Fruit fly (Drosophila melanogaster) whole organism, embryonic: ENCODE measurements around the gene Eig71Ea.

Experiments used
- ATbp ChIP-seq: fragments of 200-800 bp; sonication (Bioruptor generic); optimal IDR thresholded peaks from 2 replicates; lab custom pipeline; 2017; ENCODE audit warnings: missing biosample characterization, mild to moderate bottlenecking, missing genetic modification characterization, missing genetic modification reagents
- CG11696 ChIP-seq: fragments of 200-800 bp; sonication (Bioruptor generic); IDR thresholded peaks from 2 replicates; pipeline ENCODE4 v1.3.6; 2022; ENCODE audit warnings: missing biosample characterization, missing genetic modification characterization
- CG13775 ChIP-seq: fragments of 200-800 bp; sonication (Bioruptor generic); optimal IDR thresholded peaks from 3 replicates; lab custom pipeline; 2017; ENCODE audit warnings: missing biosample characterization, mild to moderate bottlenecking, missing genetic modification characterization
- CG15073 ChIP-seq: fragments of 200-800 bp; sonication (Bioruptor generic); optimal IDR thresholded peaks from 2 replicates; lab custom pipeline; 2016; ENCODE audit warnings: missing biosample characterization, missing genetic modification characterization
- CG18619 ChIP-seq: fragments of 200-800 bp; sonication (Bioruptor generic); optimal IDR thresholded peaks from 3 replicates; lab custom pipeline; 2017; ENCODE audit warnings: missing biosample characterization, mild to moderate bottlenecking, missing genetic modification characterization
- CG30020 ChIP-seq: fragments of 200-800 bp; optimal IDR thresholded peaks from 2 replicates; lab custom pipeline; 2019; ENCODE audit warnings: missing biosample characterization, mild to moderate bottlenecking, missing genetic modification characterization, moderate library complexity
- CG30403 ChIP-seq: fragments of 200-800 bp; sonication (Bioruptor generic); optimal IDR thresholded peaks from 3 replicates; lab custom pipeline; 2016; ENCODE audit warnings: missing biosample characterization, missing genetic modification characterization
- CG31224 ChIP-seq: fragments of 200-800 bp; sonication (Bioruptor generic); IDR thresholded peaks from 2 replicates; pipeline ENCODE4 v1.3.6; 2022; ENCODE audit warnings: missing biosample characterization, missing genetic modification characterization
- CG3726 ChIP-seq: fragments of 200-800 bp; sonication (Bioruptor generic); IDR thresholded peaks from 3 replicates; pipeline ENCODE4, ENCODE4 v1.3.6; 2022; ENCODE audit warnings: missing biosample characterization, missing genetic modification characterization
- CG3847 ChIP-seq: fragments of 200-800 bp; sonication (Bioruptor generic); IDR thresholded peaks from 2 replicates; pipeline ENCODE4 v1.3.6; 2022; ENCODE audit warnings: missing biosample characterization, missing genetic modification characterization
- CG4424 ChIP-seq: fragments of 200-800 bp; sonication (Bioruptor generic); optimal IDR thresholded peaks from 3 replicates; lab custom pipeline; 2016; ENCODE audit warnings: missing biosample characterization, missing genetic modification characterization
- CG5245 ChIP-seq: fragments of 200-800 bp; sonication (Bioruptor generic); optimal IDR thresholded peaks from 3 replicates; lab custom pipeline; 2016; ENCODE audit warnings: missing biosample characterization, missing genetic modification characterization
- CG6254 ChIP-seq: fragments of 200-800 bp; sonication (Bioruptor generic); optimal IDR thresholded peaks from 3 replicates; lab custom pipeline; 2017; ENCODE audit warnings: mild to moderate bottlenecking, missing biosample characterization, missing genetic modification reagents, missing genetic modification characterization
- CG7928 ChIP-seq: fragments of 200-800 bp; sonication (Bioruptor generic); optimal IDR thresholded peaks from 2 replicates; lab custom pipeline; 2017; ENCODE audit warnings: missing biosample characterization, mild to moderate bottlenecking, missing genetic modification characterization
- CG8359 ChIP-seq: fragments of 200-800 bp; sonication (Bioruptor generic); optimal IDR thresholded peaks from 2 replicates; lab custom pipeline; 2017; ENCODE audit warnings: missing biosample characterization, mild to moderate bottlenecking, missing genetic modification characterization, borderline replicate concordance
- CrebB ChIP-seq: fragments of 200-800 bp; sonication (Bioruptor generic); optimal IDR thresholded peaks from 3 replicates; lab custom pipeline; 2018; ENCODE audit warnings: missing biosample characterization, mild to moderate bottlenecking, missing genetic modification characterization
- D19A ChIP-seq: fragments of 200-800 bp; optimal IDR thresholded peaks from 3 replicates; lab custom pipeline; 2019; ENCODE audit warnings: missing biosample characterization, mild to moderate bottlenecking, missing genetic modification characterization, moderate library complexity
- Dfd ChIP-seq, 2 experiments: fragments of >200 bp; optimal IDR thresholded peaks; 2 replicates each; lab custom pipeline; 2017; ENCODE audit warnings: missing biosample characterization in 2 of 2, missing genetic modification characterization in 2 of 2
- HLH3B ChIP-seq: fragments of 200-800 bp; sonication (Bioruptor generic); IDR thresholded peaks from 2 replicates; pipeline ENCODE4 v1.3.6; 2022; ENCODE audit warnings: missing biosample characterization, missing genetic modification characterization
- HLHmδ ChIP-seq: fragments of 200-800 bp; sonication (Bioruptor generic); optimal IDR thresholded peaks from 2 replicates; lab custom pipeline; 2018; ENCODE audit warnings: missing biosample characterization, mild to moderate bottlenecking, missing genetic modification characterization, moderate library complexity
- Hey ChIP-seq: fragments of 200-800 bp; sonication (Bioruptor generic); optimal IDR thresholded peaks from 3 replicates; lab custom pipeline; 2018; ENCODE audit warnings: missing biosample characterization, mild to moderate bottlenecking, missing genetic modification characterization
- Lhr ChIP-seq: fragments of 200-800 bp; sonication (Bioruptor generic); optimal IDR thresholded peaks from 3 replicates; lab custom pipeline; 2017; ENCODE audit warnings: mild to moderate bottlenecking, missing biosample characterization, missing genetic modification reagents, missing genetic modification characterization
- Med ChIP-seq: fragments of 200-800 bp; sonication (Bioruptor generic); peaks from one replicate; lab custom pipeline; 2016; ENCODE audit warnings: missing biosample characterization, missing genetic modification characterization, mild to moderate bottlenecking, inconsistent platforms, moderate library complexity
- Nf-YA ChIP-seq: fragments of 200-800 bp; sonication (Bioruptor generic); IDR thresholded peaks from 2 replicates; pipeline ENCODE4 v1.3.6; 2022; ENCODE audit warnings: missing biosample characterization, missing genetic modification characterization
- Scr ChIP-seq: fragments of 200-800 bp; sonication (Bioruptor generic); IDR thresholded peaks from 2 replicates; pipeline ENCODE4 v1.3.6; 2022; ENCODE audit warnings: missing biosample characterization, missing genetic modification characterization; ENCODE audit not compliant: partially characterized antibody
- Ssrp ChIP-seq: fragments of 200-800 bp; sonication (Bioruptor generic); optimal IDR thresholded peaks from 2 replicates; lab custom pipeline; 2018; ENCODE audit warnings: missing biosample characterization, mild to moderate bottlenecking, missing genetic modification characterization, moderate library complexity
- Xrp1 ChIP-seq: fragments of 200-800 bp; sonication (Bioruptor generic); IDR thresholded peaks from 2 replicates; pipeline ENCODE4 v1.3.6; 2022; ENCODE audit warnings: missing biosample characterization, missing genetic modification characterization
- aop ChIP-seq: fragments of 200-800 bp; sonication (Bioruptor generic); IDR thresholded peaks from 2 replicates; pipeline ENCODE4 v1.3.6; 2022; ENCODE audit warnings: missing biosample characterization, missing genetic modification characterization
- ara ChIP-seq: fragments of 200-800 bp; sonication (Bioruptor generic); IDR thresholded peaks from 2 replicates; pipeline ENCODE4 v1.3.6; 2022; ENCODE audit warnings: missing biosample characterization, missing genetic modification characterization
- bcd ChIP-seq: fragments of 200-800 bp; sonication (Bioruptor generic); optimal IDR thresholded peaks from 2 replicates; lab custom pipeline; 2017; ENCODE audit warnings: missing biosample characterization, mild to moderate bottlenecking, missing genetic modification characterization
- caup ChIP-seq: fragments of 200-800 bp; sonication (Bioruptor generic); optimal IDR thresholded peaks from 3 replicates; lab custom pipeline; 2017; ENCODE audit warnings: missing biosample characterization, mild to moderate bottlenecking, missing genetic modification characterization, moderate library complexity; ENCODE audit not compliant: severe bottlenecking
- croc ChIP-seq: fragments of 200-800 bp; sonication (Bioruptor generic); conservative IDR thresholded peaks from 3 replicates; pipeline ENCODE4 v1.3.6; 2022; ENCODE audit warnings: missing biosample characterization, missing genetic modification characterization
- dysf ChIP-seq: fragments of 200-800 bp; sonication (Bioruptor generic); IDR thresholded peaks from 3 replicates; pipeline ENCODE4 v1.3.6; 2022; ENCODE audit warnings: missing biosample characterization, missing genetic modification characterization
- esg ChIP-seq: fragments of 200-800 bp; sonication (Bioruptor generic); conservative IDR thresholded peaks from 2 replicates; pipeline ENCODE4 v1.3.6; 2022; ENCODE audit warnings: missing biosample characterization, missing genetic modification characterization
- fd102C ChIP-seq: fragments of 200-800 bp; sonication (Bioruptor generic); optimal IDR thresholded peaks from 2 replicates; lab custom pipeline; 2018; ENCODE audit warnings: missing biosample characterization, mild to moderate bottlenecking, missing genetic modification characterization, moderate library complexity
- fu2 ChIP-seq: fragments of 200-800 bp; sonication (Bioruptor generic); optimal IDR thresholded peaks from 2 replicates; lab custom pipeline; 2016; ENCODE audit warnings: missing biosample characterization, missing genetic modification characterization
- jumu ChIP-seq: fragments of 200-800 bp; sonication (Bioruptor generic); optimal IDR thresholded peaks from 3 replicates; lab custom pipeline; 2016; ENCODE audit warnings: missing biosample characterization, missing genetic modification characterization
- nerfin-1 ChIP-seq: fragments of 200-800 bp; sonication (Bioruptor generic); optimal IDR thresholded peaks from 3 replicates; lab custom pipeline; 2019; ENCODE audit warnings: missing biosample characterization, mild to moderate bottlenecking, missing genetic modification characterization, moderate library complexity
- pb ChIP-seq: fragments of 200-800 bp; sonication (Bioruptor generic); optimal IDR thresholded peaks from 3 replicates; lab custom pipeline; 2016; ENCODE audit warnings: missing biosample characterization, missing genetic modification characterization
- pho ChIP-seq: fragments of 200-800 bp; sonication (Bioruptor generic); optimal IDR thresholded peaks from 2 replicates; lab custom pipeline; 2016; ENCODE audit warnings: missing biosample characterization, missing genetic modification characterization
- prd ChIP-seq, 3 experiments: fragments of >200 bp in 2 of 3; fragments of 200-800 bp in 1 of 3; sonication (Bioruptor generic) in 1 of 3; optimal IDR thresholded peaks in 2 of 3; IDR thresholded peaks in 1 of 3; 2 replicates in 2 of 3; 3 replicates in 1 of 3; pipeline versions ENCODE4 v1.3.6 to Lab custom; 2017 to 2022; ENCODE audit warnings: missing biosample characterization in 1 of 3, missing genetic modification characterization in 1 of 3
- pzg ChIP-seq: fragments of 200-800 bp; sonication (Bioruptor generic); optimal IDR thresholded peaks from 3 replicates; lab custom pipeline; 2018; ENCODE audit warnings: missing biosample characterization, mild to moderate bottlenecking, missing genetic modification characterization, moderate library complexity
- run ChIP-seq: fragments of 200-800 bp; sonication (Bioruptor generic); optimal IDR thresholded peaks from 3 replicates; lab custom pipeline; 2018; ENCODE audit warnings: missing biosample characterization, mild to moderate bottlenecking, missing genetic modification characterization
- salm ChIP-seq: fragments of 200-800 bp; sonication (Bioruptor generic); optimal IDR thresholded peaks from 2 replicates; lab custom pipeline; 2018; ENCODE audit warnings: missing biosample characterization, mild to moderate bottlenecking, missing genetic modification characterization
- sna ChIP-seq: fragments of 200-800 bp; sonication (Bioruptor generic); IDR thresholded peaks from 2 replicates; pipeline ENCODE4 v1.3.6; 2022; ENCODE audit warnings: missing biosample characterization, missing genetic modification characterization; ENCODE audit not compliant: partially characterized antibody
- so ChIP-seq: fragments of 200-800 bp; sonication (Bioruptor generic); IDR thresholded peaks from 3 replicates; pipeline ENCODE4 v1.3.6; 2022; ENCODE audit warnings: missing biosample characterization, missing genetic modification characterization
- sqz ChIP-seq: fragments of 200-800 bp; sonication (Bioruptor generic); optimal IDR thresholded peaks from 3 replicates; lab custom pipeline; 2018; ENCODE audit warnings: missing biosample characterization, mild to moderate bottlenecking, missing genetic modification characterization
- stwl ChIP-seq: fragments of 200-800 bp; sonication (Bioruptor generic); optimal IDR thresholded peaks from 3 replicates; lab custom pipeline; 2018; ENCODE audit warnings: missing biosample characterization, mild to moderate bottlenecking, missing genetic modification characterization, moderate library complexity
- sug ChIP-seq: fragments of 200-800 bp; optimal IDR thresholded peaks from 2 replicates; lab custom pipeline; 2019; ENCODE audit warnings: missing biosample characterization, mild to moderate bottlenecking, missing genetic modification characterization, moderate library complexity
- wor ChIP-seq: fragments of 200-800 bp; sonication (Bioruptor generic); IDR thresholded peaks from 2 replicates; pipeline ENCODE4 v1.3.6; 2022; ENCODE audit warnings: missing biosample characterization, missing genetic modification characterization

The Eig71Ea gene

dm6 chr3L:15675111-15675510 is 25.6 kb upstream of the Eig71Ea start (continued):
- no peak for TF ChIP-seq caup (GFP tag; lab: Kevin White, UChicago)
- TF ChIP-seq CrebB (tag; lab: Kevin White, UChicago), result no peak
- TF ChIP-seq aop (GFP tag; lab: Robert Waterston, UW), result no peak
- peak; percentile 38; the same call in 1 of the 2 replicates for TF ChIP-seq HLH3B (GFP tag; lab: Robert Waterston, UW)
- TF ChIP-seq CG4424 (GFP tag; lab: Kevin White, UChicago), result peak; percentile 86
- TF ChIP-seq CG18619 (GFP tag; lab: Kevin White, UChicago), result peak; percentile 12
- no peak for TF ChIP-seq pho (GFP tag; lab: Kevin White, UChicago)
- peak; percentile 59 for TF ChIP-seq CG8359 (GFP tag; lab: Kevin White, UChicago)
- no peak for TF ChIP-seq Hey (tag; lab: Kevin White, UChicago)
- TF ChIP-seq Scr (GFP tag; lab: Robert Waterston, UW), result no peak
- peak; percentile 28; the same call in 1 of the 2 replicates for TF ChIP-seq esg
- no peak for TF ChIP-seq Nf-YA (GFP tag; lab: Robert Waterston, UW)
- TF ChIP-seq Dfd (GFP tag; optimal IDR thresholded peaks at IDR 0.05; lab: Kevin White, UChicago), result no peak
- peak; percentile 81 for TF ChIP-seq CG6254
- TF ChIP-seq pzg (GFP tag; lab: Kevin White, UChicago), result no peak
- TF ChIP-seq D19A, result peak; percentile 79
- TF ChIP-seq CG30403 (GFP tag; lab: Kevin White, UChicago), result peak; percentile 65
- TF ChIP-seq Ssrp (tag; lab: Kevin White, UChicago), result peak; percentile 78
- no peak for TF ChIP-seq pb
- TF ChIP-seq wor (GFP tag; lab: Robert Waterston, UW), result no peak
- TF ChIP-seq CG31224 (GFP tag; lab: Robert Waterston, UW), result no peak
- no peak for TF ChIP-seq prd (optimal IDR thresholded peaks at IDR 0.05; lab: Kevin White, UChicago)
- peak; percentile 76; the same call in 2 of the 3 replicates for TF ChIP-seq prd (GFP tag; IDR thresholded peaks at IDR 0.05; lab: Robert Waterston, UW)
- TF ChIP-seq CG7928, result no peak
- TF ChIP-seq Med (GFP tag; lab: Kevin White, UChicago), result peak; percentile 85
- peak; percentile 66 for TF ChIP-seq nerfin-1 (tag; lab: Kevin White, UChicago)
- TF ChIP-seq CG5245 (GFP tag; lab: Kevin White, UChicago), result peak; percentile 43
- TF ChIP-seq ATbp (GFP tag; lab: Kevin White, UChicago), result peak; percentile 50
- no peak for TF ChIP-seq CG3726 (GFP tag; lab: Robert Waterston, UW)
- TF ChIP-seq dysf (GFP tag; lab: Robert Waterston, UW), result peak; percentile 28; the same call in 1 of the 3 replicates
- peak; percentile 38 for TF ChIP-seq sqz
- TF ChIP-seq sug (tag; lab: Kevin White, UChicago), result no peak
- TF ChIP-seq salm (tag; lab: Kevin White, UChicago), result peak; percentile 31
- TF ChIP-seq HLHmδ, result no peak
- TF ChIP-seq croc (GFP tag; lab: Robert Waterston, UW), result peak; percentile 72
- TF ChIP-seq ara (GFP tag; lab: Robert Waterston, UW), result peak; percentile 80; the same call in 1 of the 2 replicates
- TF ChIP-seq Lhr (GFP tag; lab: Kevin White, UChicago), result peak; percentile 45
- TF ChIP-seq CG3847 (GFP tag; lab: Robert Waterston, UW), result no peak
- peak; percentile 44 for TF ChIP-seq stwl (tag; lab: Kevin White, UChicago)
- TF ChIP-seq so (GFP tag; lab: Robert Waterston, UW), result peak; percentile 62; the same call in 1 of the 3 replicates
- peak; percentile 55 for TF ChIP-seq bcd
- TF ChIP-seq jumu (GFP tag; lab: Kevin White, UChicago), result peak; percentile 57
- no peak for TF ChIP-seq sna (GFP tag; lab: Robert Waterston, UW)
- peak; percentile 38 for TF ChIP-seq CG11696
- TF ChIP-seq fu2 (GFP tag; lab: Kevin White, UChicago), result no peak
- no peak for TF ChIP-seq run
- TF ChIP-seq CG13775 (GFP tag; lab: Kevin White, UChicago), result peak; percentile 66
- TF ChIP-seq Xrp1 (GFP tag; lab: Robert Waterston, UW), result peak; percentile 92
- TF ChIP-seq fd102C, result no peak
- peak; percentile 31 for TF ChIP-seq CG15073
- peak; percentile 17 for TF ChIP-seq CG30020 (tag; lab: Kevin White, UChicago)
